Fruit fly (Drosophila melanogaster) whole organism, prepupa: ENCODE data around the gene frma.

ENCODE experiments used
- CG10631 ChIP-seq: fragments of 200-800 bp; sonication (Bioruptor generic); optimal IDR thresholded peaks from 2 replicates; lab custom pipeline; 2016; ENCODE audit warnings: missing biosample characterization, missing genetic modification characterization
- pdm3 ChIP-seq: fragments of 200-800 bp; sonication (Bioruptor generic); optimal IDR thresholded peaks from 3 replicates; lab custom pipeline; 2016; ENCODE audit warnings: missing biosample characterization, missing genetic modification characterization

- no peak for TF ChIP-seq pdm3
- no peak for TF ChIP-seq CG10631 (GFP tag; lab: Kevin White, UChicago)
Measured at dm6 chrX:5515903-5516658, 20.2 kb upstream of the frma start, which contains the start of gene CG12730.
